Worm (Caenorhabditis elegans) whole organism, late embryonic: ENCODE measurements around the gene ztf-13.

Source experiments
- ama-1 ChIP-seq: fragments of 150-350 bp; optimal IDR thresholded peaks from 2 replicates; lab custom pipeline; 2014
- ceh-19 ChIP-seq: fragments of 200-800 bp; sonication (Bioruptor generic); optimal IDR thresholded peaks from 2 replicates; lab custom pipeline; 2018; ENCODE audit warnings: mild to moderate bottlenecking, missing genetic modification characterization, missing compliant biosample characterization
- unc-55 ChIP-seq: sonication (generic microtip); optimal IDR thresholded peaks from 2 replicates; lab custom pipeline; 2017; ENCODE audit warnings: missing biosample characterization, missing genetic modification reagents, missing genetic modification characterization

ce11 chrX:3063274-3063673, 38.7 kb downstream of the ztf-13 start, which contains the start of gene ceh-30:
- TF ChIP-seq ceh-19 (no peak), ama-1 (lab: Kevin White, UChicago) (no peak), unc-55 (GFP tag; lab: Kevin White, UChicago) (no peak)
